Fruit fly (Drosophila melanogaster): ENCODE measurements around the gene CG14957.

dm6 chr3L:3186364-3186763, 999 bp upstream of the CG14957 start, which contains the start of gene CG32284:
- TF ChIP-seq CG11617 (GFP tag; optimal IDR thresholded peaks at IDR 0.05) (no peak), kay (GFP tag; ENCODE audit: borderline replicate concordance) (no peak), tj (GFP tag; optimal IDR thresholded peaks at IDR 0.05) (no peak)

All from whole organism, adult.